Worm (Caenorhabditis elegans) whole organism, young adult: ENCODE measurements around the gene T05H10.8.

ENCODE experiments used
- F23B12.7 ChIP-seq: sonication (generic microtip); optimal IDR thresholded peaks from 2 replicates; lab custom pipeline; 2017; ENCODE audit warnings: missing genetic modification characterization, mild to moderate bottlenecking, missing compliant biosample characterization, antibody characterized with exemption, moderate library complexity; ENCODE audit not compliant: insufficient read depth
- F33H1.4 ChIP-seq: fragments of 200-800 bp; sonication (Bioruptor generic); IDR thresholded peaks from 2 replicates; pipeline ENCODE4 v1.3.6; 2022; ENCODE audit warnings: missing genetic modification reagents, missing genetic modification characterization, missing compliant biosample characterization
- F55B11.4 ChIP-seq: sonication (generic microtip); optimal IDR thresholded peaks from 2 replicates; lab custom pipeline; 2016; ENCODE audit warnings: missing compliant biosample characterization, missing genetic modification characterization, borderline replicate concordance; ENCODE audit not compliant: insufficient read depth
- Y53F4B.3 ChIP-seq: fragments of 200-800 bp; sonication (Bioruptor generic); IDR thresholded peaks from 2 replicates; pipeline ENCODE4 v1.3.6; 2022; ENCODE audit warnings: missing genetic modification reagents, missing genetic modification characterization, missing compliant biosample characterization
- Y53G8AR.9 ChIP-seq: fragments of 200-800 bp; sonication (Bioruptor generic); conservative IDR thresholded peaks from 2 replicates; pipeline ENCODE4 v1.3.6; 2022; ENCODE audit warnings: missing genetic modification reagents, missing genetic modification characterization, missing compliant biosample characterization
- Y56A3A.18 ChIP-seq: fragments of 200-800 bp; sonication (Bioruptor generic); IDR thresholded peaks from 2 replicates; pipeline ENCODE4 v1.3.6; 2022; ENCODE audit warnings: missing genetic modification reagents, missing genetic modification characterization, missing compliant biosample characterization
- Y79H2A.3 ChIP-seq: fragments of 200-800 bp; sonication (Bioruptor generic); conservative IDR thresholded peaks from 2 replicates; pipeline ENCODE4 v1.3.6; 2022; ENCODE audit warnings: missing genetic modification reagents, missing genetic modification characterization, missing compliant biosample characterization
- Y95B8A.8 ChIP-seq: fragments of 200-800 bp; sonication (Bioruptor generic); IDR thresholded peaks from 2 replicates; pipeline ENCODE4 v1.3.6; 2022; ENCODE audit warnings: missing genetic modification reagents, missing genetic modification characterization, missing compliant biosample characterization
- ama-1 ChIP-seq, 3 experiments: fragments of 150-350 bp in 1 of 3; sonication (generic microtip) in 2 of 3; optimal IDR thresholded peaks; 2 replicates each; lab custom pipeline; 2014 to 2018; ENCODE audit warnings: missing biosample characterization in 2 of 3, missing genetic modification characterization in 2 of 3, missing genetic modification reagents in 2 of 3
- aptf-3 ChIP-seq: fragments of 200-800 bp; sonication (Bioruptor generic); IDR thresholded peaks from 2 replicates; pipeline ENCODE4 v1.3.6; 2022; ENCODE audit warnings: missing genetic modification characterization, missing compliant biosample characterization
- athp-1 ChIP-seq: sonication (generic microtip); optimal IDR thresholded peaks from 2 replicates; lab custom pipeline; 2017; ENCODE audit warnings: mild to moderate bottlenecking, missing genetic modification characterization, missing compliant biosample characterization
- attf-5 ChIP-seq: fragments of 200-800 bp; sonication (Bioruptor generic); optimal IDR thresholded peaks from 2 replicates; lab custom pipeline; 2018; ENCODE audit warnings: mild to moderate bottlenecking, missing genetic modification characterization, missing compliant biosample characterization
- attf-6 ChIP-seq: fragments of 200-800 bp; sonication (Bioruptor generic); IDR thresholded peaks from 2 replicates; pipeline ENCODE4 v1.3.6; 2022; ENCODE audit warnings: missing genetic modification reagents, missing genetic modification characterization, missing compliant biosample characterization
- cebp-1 ChIP-seq, 2 experiments: fragments of 200-800 bp in 1 of 2; sonication (Bioruptor generic) in 1 of 2; sonication (generic microtip) in 1 of 2; IDR thresholded peaks in 1 of 2; optimal IDR thresholded peaks in 1 of 2; 2 replicates each; pipeline versions ENCODE4 v1.3.6 to Lab custom; 2017 to 2022; ENCODE audit warnings: missing compliant biosample characterization in 2 of 2, missing genetic modification characterization in 2 of 2, mild to moderate bottlenecking in 1 of 2, missing genetic modification reagents in 1 of 2, moderate library complexity in 1 of 2
- ceh-100 ChIP-seq: fragments of 200-800 bp; sonication (Bioruptor generic); IDR thresholded peaks from 2 replicates; pipeline ENCODE4 v1.3.6; 2022; ENCODE audit warnings: missing genetic modification reagents, missing genetic modification characterization, missing compliant biosample characterization
- ceh-58 ChIP-seq: fragments of 200-800 bp; sonication (Bioruptor generic); IDR thresholded peaks from 2 replicates; pipeline ENCODE4 v1.3.6; 2022; ENCODE audit warnings: missing genetic modification characterization, missing compliant biosample characterization
- egl-44 ChIP-seq: fragments of 200-800 bp; sonication (Bioruptor generic); IDR thresholded peaks from 2 replicates; pipeline ENCODE4 v1.3.6; 2022; ENCODE audit warnings: missing genetic modification reagents, missing genetic modification characterization, missing compliant biosample characterization
- ekl-4 ChIP-seq: fragments of 200-800 bp; sonication (Bioruptor generic); IDR thresholded peaks from 2 replicates; pipeline ENCODE4 v1.3.6; 2022; ENCODE audit warnings: missing genetic modification reagents, missing genetic modification characterization, missing compliant biosample characterization
- fkh-3 ChIP-seq: sonication (generic microtip); optimal IDR thresholded peaks from 2 replicates; lab custom pipeline; 2016; ENCODE audit warnings: mild to moderate bottlenecking, missing genetic modification characterization, missing compliant biosample characterization
- hsf-1 ChIP-seq: fragments of 200-800 bp; sonication (Bioruptor generic); IDR thresholded peaks from 2 replicates; pipeline ENCODE4 v1.3.6; 2022; ENCODE audit warnings: missing genetic modification reagents, missing genetic modification characterization, missing compliant biosample characterization
- let-526 ChIP-seq: fragments of 200-800 bp; sonication (Bioruptor generic); IDR thresholded peaks from 2 replicates; pipeline ENCODE4 v1.3.6; 2022; ENCODE audit warnings: missing genetic modification reagents, missing genetic modification characterization, missing compliant biosample characterization
- lin-26 ChIP-seq: fragments of 200-800 bp; sonication (Bioruptor generic); IDR thresholded peaks from 2 replicates; pipeline ENCODE4 v1.3.6; 2022; ENCODE audit warnings: missing genetic modification reagents, missing genetic modification characterization, missing compliant biosample characterization
- lin-35 ChIP-seq, 3 experiments: fragments of 150-350 bp in 2 of 3; sonication (generic microtip) in 1 of 3; optimal IDR thresholded peaks; 2 replicates each; lab custom pipeline; 2014 to 2018; ENCODE audit warnings: missing biosample characterization in 3 of 3, missing genetic modification characterization in 3 of 3, missing genetic modification reagents in 3 of 3
- lsl-1 ChIP-seq: fragments of 200-800 bp; sonication (Bioruptor generic); optimal IDR thresholded peaks from 2 replicates; lab custom pipeline; 2018; ENCODE audit warnings: mild to moderate bottlenecking, missing genetic modification characterization, moderate library complexity, missing compliant biosample characterization
- madf-3 ChIP-seq: fragments of 200-800 bp; sonication (Bioruptor generic); IDR thresholded peaks from 2 replicates; pipeline ENCODE4 v1.3.6; 2022; ENCODE audit warnings: missing genetic modification reagents, missing genetic modification characterization, missing compliant biosample characterization
- nfya-1 ChIP-seq: sonication (generic microtip); optimal IDR thresholded peaks from 2 replicates; lab custom pipeline; 2017; ENCODE audit warnings: antibody characterized with exemption, missing compliant biosample characterization, missing genetic modification characterization, borderline replicate concordance; ENCODE audit not compliant: insufficient read depth
- nfyb-1 ChIP-seq: fragments of 200-800 bp; sonication (Bioruptor generic); IDR thresholded peaks from 2 replicates; pipeline ENCODE4 v1.3.6; 2022; ENCODE audit warnings: missing genetic modification reagents, missing genetic modification characterization, missing compliant biosample characterization
- nhr-120 ChIP-seq: fragments of 200-800 bp; sonication (Bioruptor generic); IDR thresholded peaks from 2 replicates; pipeline ENCODE4 v1.3.6; 2022; ENCODE audit warnings: missing genetic modification characterization, missing compliant biosample characterization
- nhr-80 ChIP-seq: sonication (generic microtip); optimal IDR thresholded peaks from 2 replicates; lab custom pipeline; 2016; ENCODE audit warnings: missing genetic modification characterization, missing compliant biosample characterization
- pbrm-1 ChIP-seq: fragments of 200-800 bp; sonication (Bioruptor generic); IDR thresholded peaks from 2 replicates; pipeline ENCODE4 v1.3.6; 2022; ENCODE audit warnings: missing genetic modification reagents, missing genetic modification characterization, missing compliant biosample characterization
- pha-4 ChIP-seq: fragments of 150-350 bp; sonication (generic microtip); optimal IDR thresholded peaks from 2 replicates; lab custom pipeline; 2014; ENCODE audit warnings: missing biosample characterization, missing genetic modification reagents, missing genetic modification characterization
- rcor-1 ChIP-seq: fragments of 200-800 bp; sonication (Bioruptor generic); IDR thresholded peaks from 2 replicates; pipeline ENCODE4 v1.3.6; 2022; ENCODE audit warnings: missing genetic modification reagents, missing genetic modification characterization, missing compliant biosample characterization
- sea-2 ChIP-seq: fragments of 200-800 bp; sonication (Bioruptor generic); IDR thresholded peaks from 2 replicates; pipeline ENCODE4 v1.3.6; 2022; ENCODE audit warnings: missing genetic modification characterization, missing compliant biosample characterization
- snpc-3.4 ChIP-seq: sonication (generic microtip); optimal IDR thresholded peaks from 2 replicates; lab custom pipeline; 2017; ENCODE audit warnings: missing genetic modification characterization, mild to moderate bottlenecking, missing compliant biosample characterization, antibody characterized with exemption, moderate library complexity, missing genotype, missing genetic modification reagents
- snpc-4 ChIP-seq, 5 experiments: fragments of 150-350 bp in 1 of 5; sonication (generic microtip) in 4 of 5; optimal IDR thresholded peaks; 2 replicates each; lab custom pipeline; 2014 to 2018; ENCODE audit warnings: missing genetic modification characterization in 5 of 5, missing biosample characterization in 3 of 5, antibody characterized with exemption in 2 of 5, mild to moderate bottlenecking in 2 of 5, missing compliant biosample characterization in 2 of 5, missing genotype in 2 of 5, moderate library complexity in 2 of 5, missing genetic modification reagents in 1 of 5
- somi-1 ChIP-seq: fragments of 200-800 bp; sonication (Bioruptor generic); optimal IDR thresholded peaks from 2 replicates; lab custom pipeline; 2018; ENCODE audit warnings: mild to moderate bottlenecking, missing genetic modification characterization, missing compliant biosample characterization
- unc-62 ChIP-seq: fragments of 150-350 bp; optimal IDR thresholded peaks from 2 replicates; lab custom pipeline; 2014; ENCODE audit warnings: missing biosample characterization, missing genetic modification reagents, missing genetic modification characterization
- zfh-2 ChIP-seq: fragments of 200-800 bp; sonication (Bioruptor generic); conservative IDR thresholded peaks from 2 replicates; pipeline ENCODE4 v1.3.6; 2022; ENCODE audit warnings: missing genetic modification reagents, missing genetic modification characterization, missing compliant biosample characterization
- zim-3 ChIP-seq: sonication (generic microtip); optimal IDR thresholded peaks from 2 replicates; lab custom pipeline; 2017; ENCODE audit warnings: mild to moderate bottlenecking, missing genetic modification characterization, moderate library complexity, missing compliant biosample characterization
- ztf-3 ChIP-seq: fragments of 200-800 bp; sonication (Bioruptor generic); optimal IDR thresholded peaks from 2 replicates; lab custom pipeline; 2018; ENCODE audit warnings: mild to moderate bottlenecking, missing genetic modification characterization, missing compliant biosample characterization

T05H10.8 gene

ce11 chrII:8073222-8073621, 14.4 kb downstream of the T05H10.8 start, which contains the start of gene gpcp-2:
gpcp-2 (minus strand) TSS chrII:8073374.
- TF ChIP-seq nhr-80 (peak; percentile 48), fkh-3 (tag; lab: Kevin White, UChicago) (no peak)

ce11 chrII:8074058-8074457, 15.2 kb downstream of the T05H10.8 start:
- TF ChIP-seq unc-62 = peak; percentile 27
- peak; percentile 17 for TF ChIP-seq nhr-80
- no peak for TF ChIP-seq madf-3 (GFP tag; lab: Robert Waterston, UW)

- TF ChIP-seq sea-2 (GFP tag; lab: Robert Waterston, UW) = 0 out of 2 replicates have a peak, but pooled peaks have one; percentile 58
- TF ChIP-seq F23B12.7 (tag; lab: Kevin White, UChicago) = peak; percentile 76
- no peak for TF ChIP-seq Y53F4B.3 (GFP tag; lab: Robert Waterston, UW)
- TF ChIP-seq ceh-58 (GFP tag; lab: Robert Waterston, UW) = no peak
- no peak for TF ChIP-seq Y95B8A.8 (GFP tag; lab: Robert Waterston, UW)
- TF ChIP-seq unc-62 = no peak
- peak; percentile 43 for TF ChIP-seq ceh-100 (GFP tag; lab: Robert Waterston, UW)
- no peak for TF ChIP-seq attf-6 (GFP tag; lab: Robert Waterston, UW)
- peak; percentile 71; the same call in 1 of the 2 replicates for TF ChIP-seq egl-44 (GFP tag; lab: Robert Waterston, UW)
- TF ChIP-seq Y56A3A.18 (GFP tag; lab: Robert Waterston, UW) = peak; percentile 58; the same call in 1 of the 2 replicates
- TF ChIP-seq ztf-3 (GFP tag; lab: Kevin White, UChicago) = peak; percentile 69
- no peak for TF ChIP-seq nhr-120 (GFP tag; lab: Robert Waterston, UW)
- TF ChIP-seq ama-1 (optimal IDR thresholded peaks at IDR 0.05; lab: Kevin White, UChicago) = no peak
- peak in 1 of 2 experiments; percentile 81 for TF ChIP-seq ama-1 (GFP tag; optimal IDR thresholded peaks at IDR 0.05; lab: Kevin White, UChicago)
- TF ChIP-seq fkh-3 (tag; lab: Kevin White, UChicago) = peak; percentile 85
- peak; percentile 84; the same call in 1 of the 2 replicates for TF ChIP-seq aptf-3 (GFP tag; lab: Robert Waterston, UW)
- TF ChIP-seq snpc-4 (GFP tag; optimal IDR thresholded peaks at IDR 0.05; lab: Kevin White, UChicago) = peak; percentile 67
- peak in 3 of 4 experiments; percentile 71 to 77 (median 72) for TF ChIP-seq snpc-4 (tag; optimal IDR thresholded peaks at IDR 0.05; lab: Kevin White, UChicago)
- peak; percentile 95 for TF ChIP-seq lin-26 (GFP tag; lab: Robert Waterston, UW)
- TF ChIP-seq F33H1.4 (GFP tag; lab: Robert Waterston, UW) = peak; percentile 28; the same call in 1 of the 2 replicates
- TF ChIP-seq zfh-2 (GFP tag; lab: Robert Waterston, UW) = no peak
- no peak; the same call in 1 of the 2 replicates for TF ChIP-seq Y79H2A.3 (GFP tag; lab: Robert Waterston, UW)
- TF ChIP-seq Y53G8AR.9 (GFP tag; lab: Robert Waterston, UW) = peak; percentile 71
- peak; percentile 66; the same call in 1 of the 2 replicates for TF ChIP-seq pbrm-1 (GFP tag; lab: Robert Waterston, UW)
- TF ChIP-seq attf-5 (GFP tag; lab: Kevin White, UChicago) = peak; percentile 72
- TF ChIP-seq lsl-1 (GFP tag; lab: Kevin White, UChicago) = peak; percentile 68
- TF ChIP-seq nhr-80 = peak; percentile 80
- TF ChIP-seq cebp-1 (GFP tag; IDR thresholded peaks at IDR 0.05; lab: Robert Waterston, UW) = 0 out of 2 replicates have a peak, but pooled peaks have one; percentile 27
- TF ChIP-seq cebp-1 (tag; optimal IDR thresholded peaks at IDR 0.05; lab: Kevin White, UChicago) = peak; percentile 71
- peak; percentile 91 for TF ChIP-seq nfyb-1 (GFP tag; lab: Robert Waterston, UW)
- TF ChIP-seq nfya-1 = no peak
- no peak for TF ChIP-seq F55B11.4 (tag; lab: Kevin White, UChicago)
- TF ChIP-seq somi-1 = peak; percentile 74
- 0 out of 2 replicates have a peak, but pooled peaks have one; percentile 67 for TF ChIP-seq madf-3 (GFP tag; lab: Robert Waterston, UW)
- TF ChIP-seq hsf-1 (GFP tag; lab: Robert Waterston, UW) = 0 out of 2 replicates have a peak, but pooled peaks have one; percentile 50
- TF ChIP-seq zim-3 (tag; lab: Kevin White, UChicago) = peak; percentile 89
- TF ChIP-seq ekl-4 (GFP tag; lab: Robert Waterston, UW) = peak; percentile 74
- peak; percentile 82 for TF ChIP-seq snpc-3.4 (tag; lab: Kevin White, UChicago)
- peak; percentile 77 for TF ChIP-seq rcor-1 (GFP tag; lab: Robert Waterston, UW)
- peak in 1 of 3 experiments; percentile 72 for TF ChIP-seq lin-35 (GFP tag; optimal IDR thresholded peaks at IDR 0.05; lab: Kevin White, UChicago)
- TF ChIP-seq athp-1 = peak; percentile 60
- no peak for TF ChIP-seq pha-4 (tag; lab: Kevin White, UChicago)
- peak; percentile 58; the same call in 1 of the 2 replicates for TF ChIP-seq let-526
Observed at ce11 chrII:8075324-8075810, 16.5 kb downstream of the T05H10.8 start, which contains the start of gene K02C4.2. K02C4.2 (plus strand) TSS chrII:8075760.
